Worm (Caenorhabditis elegans) whole organism, mixed stage, embryonic: Measurements from ENCODE around the gene unc-103.

ENCODE experiments used
- drap-1 ChIP-seq: fragments of 200-800 bp; sonication (Bioruptor generic); optimal IDR thresholded peaks from 3 replicates; lab custom pipeline; 2018; ENCODE audit warnings: mild to moderate bottlenecking, missing genetic modification characterization, missing compliant biosample characterization
- elt-3 ChIP-seq: fragments of 150-350 bp; optimal IDR thresholded peaks from 2 replicates; lab custom pipeline; 2014; ENCODE audit warnings: missing biosample characterization, missing genetic modification characterization
- flh-1 ChIP-seq: fragments of 200-800 bp; sonication (Bioruptor generic); optimal IDR thresholded peaks from 2 replicates; lab custom pipeline; 2018; ENCODE audit warnings: mild to moderate bottlenecking, missing genetic modification characterization, moderate library complexity, missing compliant biosample characterization
- lsy-2 ChIP-seq: fragments of 150-350 bp; optimal IDR thresholded peaks from 2 replicates; lab custom pipeline; 2014; ENCODE audit warnings: missing biosample characterization, missing genetic modification characterization
- pha-4 ChIP-seq: fragments of 150-350 bp; optimal IDR thresholded peaks from 2 replicates; lab custom pipeline; 2018; ENCODE audit warnings: missing biosample characterization, missing genetic modification reagents, missing genetic modification characterization
- snpc-4 ChIP-seq: fragments of 150-350 bp; optimal IDR thresholded peaks from 2 replicates; lab custom pipeline; 2014; ENCODE audit warnings: missing biosample characterization, missing genetic modification characterization
- unc-39 ChIP-seq: fragments of 150-350 bp; optimal IDR thresholded peaks from 2 replicates; lab custom pipeline; 2014; ENCODE audit warnings: missing biosample characterization, missing genetic modification characterization
- unc-62 ChIP-seq: fragments of 150-350 bp; optimal IDR thresholded peaks from 2 replicates; lab custom pipeline; 2014; ENCODE audit warnings: missing biosample characterization, missing genetic modification reagents, missing genetic modification characterization
- zip-8 ChIP-seq: fragments of 150-350 bp; optimal IDR thresholded peaks from 2 replicates; lab custom pipeline; 2014; ENCODE audit warnings: missing biosample characterization, missing genetic modification characterization
- ztf-11 ChIP-seq: fragments of 150-350 bp; optimal IDR thresholded peaks from 2 replicates; lab custom pipeline; 2014; ENCODE audit warnings: missing biosample characterization, missing genetic modification characterization

ce11 chrIII:4172210-4172609 is 57.0 kb downstream of the unc-103 start:
- TF ChIP-seq ztf-11 (tag; lab: Kevin White, UChicago), result no peak
- TF ChIP-seq snpc-4 (tag; lab: Kevin White, UChicago), result no peak
- no peak for TF ChIP-seq drap-1 (GFP tag; lab: Kevin White, UChicago)
- TF ChIP-seq unc-39, result no peak
- no peak for TF ChIP-seq unc-62 (GFP tag; lab: Kevin White, UChicago)
- no peak for TF ChIP-seq flh-1 (GFP tag; lab: Kevin White, UChicago)
- no peak for TF ChIP-seq elt-3 (tag; lab: Kevin White, UChicago)
- TF ChIP-seq pha-4 (tag; lab: Kevin White, UChicago), result no peak
- no peak for TF ChIP-seq zip-8 (tag; lab: Kevin White, UChicago)
- TF ChIP-seq lsy-2, result no peak
